Worm (Caenorhabditis elegans) whole organism, L2 larva: ENCODE measurements around the gene C06B3.1.

Source experiments
- F13H6.1 ChIP-seq: sonication (generic microtip); optimal IDR thresholded peaks from 2 replicates; lab custom pipeline; 2016; ENCODE audit warnings: missing genetic modification characterization, missing compliant biosample characterization
- ZK546.5 ChIP-seq: sonication (generic microtip); optimal IDR thresholded peaks from 2 replicates; lab custom pipeline; 2017; ENCODE audit warnings: missing biosample characterization, missing genetic modification characterization
- alr-1 ChIP-seq: fragments of 150-350 bp; optimal IDR thresholded peaks from 2 replicates; lab custom pipeline; 2014; ENCODE audit warnings: missing biosample characterization, missing genetic modification characterization
- aly-2 ChIP-seq: fragments of 150-350 bp; optimal IDR thresholded peaks from 2 replicates; lab custom pipeline; 2014; ENCODE audit warnings: missing biosample characterization, missing genetic modification characterization
- blmp-1 ChIP-seq: sonication (generic microtip); optimal IDR thresholded peaks from 2 replicates; lab custom pipeline; 2017; ENCODE audit warnings: missing genetic modification characterization, mild to moderate bottlenecking, missing compliant biosample characterization, antibody characterized with exemption, moderate library complexity; ENCODE audit not compliant: insufficient read depth
- ceh-16 ChIP-seq: fragments of 150-350 bp; optimal IDR thresholded peaks from 2 replicates; lab custom pipeline; 2014; ENCODE audit warnings: missing biosample characterization, missing genetic modification characterization
- ceh-82 ChIP-seq: fragments of 150-350 bp; optimal IDR thresholded peaks from 2 replicates; lab custom pipeline; 2014; ENCODE audit warnings: missing biosample characterization, missing genetic modification characterization
- crh-2 ChIP-seq: sonication (generic microtip); optimal IDR thresholded peaks from 2 replicates; lab custom pipeline; 2017; ENCODE audit warnings: missing biosample characterization, missing genetic modification characterization
- dmd-4 ChIP-seq: sonication (generic microtip); optimal IDR thresholded peaks from 2 replicates; lab custom pipeline; 2017; ENCODE audit warnings: missing biosample characterization, missing genetic modification characterization
- elt-3 ChIP-seq: sonication (generic microtip); optimal IDR thresholded peaks from 2 replicates; lab custom pipeline; 2017; ENCODE audit warnings: missing biosample characterization, missing genetic modification characterization
- fos-1 ChIP-seq: fragments of 150-350 bp; optimal IDR thresholded peaks from 2 replicates; lab custom pipeline; 2014; ENCODE audit warnings: missing biosample characterization, missing genetic modification characterization
- lin-11 ChIP-seq: fragments of 150-350 bp; sonication (generic microtip); optimal IDR thresholded peaks from 2 replicates; lab custom pipeline; 2014; ENCODE audit warnings: missing biosample characterization, missing genetic modification characterization, inconsistent platforms, mixed read lengths
- lsy-2 ChIP-seq, 2 experiments: fragments of 150-350 bp in 1 of 2; sonication (generic microtip) in 1 of 2; optimal IDR thresholded peaks; 2 replicates each; lab custom pipeline; 2014 to 2017; ENCODE audit warnings: missing biosample characterization in 2 of 2, missing genetic modification characterization in 2 of 2
- mab-5 ChIP-seq: fragments of 150-350 bp; optimal IDR thresholded peaks from 2 replicates; lab custom pipeline; 2014; ENCODE audit warnings: missing biosample characterization, missing genetic modification characterization
- mdl-1 ChIP-seq, 2 experiments: fragments of 150-350 bp in 1 of 2; sonication (generic microtip) in 1 of 2; optimal IDR thresholded peaks; 2 replicates each; lab custom pipeline; 2017; ENCODE audit warnings: missing biosample characterization in 2 of 2, missing genetic modification characterization in 2 of 2
- nhr-10 ChIP-seq: sonication (generic microtip); optimal IDR thresholded peaks from 2 replicates; lab custom pipeline; 2017; ENCODE audit warnings: missing biosample characterization, missing genetic modification characterization
- nhr-11 ChIP-seq: fragments of 150-350 bp; optimal IDR thresholded peaks from 2 replicates; lab custom pipeline; 2014; ENCODE audit warnings: missing biosample characterization, missing genetic modification characterization
- nhr-12 ChIP-seq: fragments of 150-350 bp; optimal IDR thresholded peaks from 2 replicates; lab custom pipeline; 2014; ENCODE audit warnings: missing biosample characterization, missing genetic modification characterization
- nhr-129 ChIP-seq: fragments of 150-350 bp; optimal IDR thresholded peaks from 2 replicates; lab custom pipeline; 2014; ENCODE audit warnings: missing biosample characterization, missing genetic modification characterization
- nhr-21 ChIP-seq: fragments of 150-350 bp; optimal IDR thresholded peaks from 2 replicates; lab custom pipeline; 2014; ENCODE audit warnings: missing biosample characterization, missing genetic modification characterization
- nhr-237 ChIP-seq: fragments of 150-350 bp; optimal IDR thresholded peaks from 2 replicates; lab custom pipeline; 2014; ENCODE audit warnings: missing biosample characterization, missing genetic modification characterization
- nhr-25 ChIP-seq: fragments of 150-350 bp; sonication (generic microtip); optimal IDR thresholded peaks from 3 replicates; lab custom pipeline; 2014; ENCODE audit warnings: missing biosample characterization, missing genetic modification characterization
- nhr-6 ChIP-seq: fragments of 150-350 bp; optimal IDR thresholded peaks from 2 replicates; lab custom pipeline; 2014; ENCODE audit warnings: missing biosample characterization, missing genetic modification characterization
- nhr-77 ChIP-seq: fragments of 150-350 bp; optimal IDR thresholded peaks from 2 replicates; lab custom pipeline; 2014; ENCODE audit warnings: missing biosample characterization, missing genetic modification characterization
- peb-1 ChIP-seq: fragments of 150-350 bp; optimal IDR thresholded peaks from 2 replicates; lab custom pipeline; 2014; ENCODE audit warnings: missing biosample characterization, missing genetic modification characterization
- sem-4 ChIP-seq: fragments of 150-350 bp; optimal IDR thresholded peaks from 2 replicates; lab custom pipeline; 2014; ENCODE audit warnings: missing biosample characterization, missing genetic modification reagents, missing genetic modification characterization
- skn-1 ChIP-seq: sonication (generic microtip); optimal IDR thresholded peaks from 2 replicates; lab custom pipeline; 2017; ENCODE audit warnings: missing biosample characterization, missing genetic modification characterization
- snpc-4 ChIP-seq: fragments of 150-350 bp; optimal IDR thresholded peaks from 2 replicates; lab custom pipeline; 2014; ENCODE audit warnings: missing biosample characterization, missing genetic modification characterization
- unc-39 ChIP-seq: fragments of 150-350 bp; optimal IDR thresholded peaks from 2 replicates; lab custom pipeline; 2014; ENCODE audit warnings: missing biosample characterization, missing genetic modification characterization
- unc-55 ChIP-seq: fragments of 150-350 bp; sonication (generic microtip); optimal IDR thresholded peaks from 3 replicates; lab custom pipeline; 2014; ENCODE audit warnings: missing biosample characterization, missing genetic modification reagents, missing genetic modification characterization
- unc-62 ChIP-seq: fragments of 150-350 bp; optimal IDR thresholded peaks from 2 replicates; lab custom pipeline; 2014; ENCODE audit warnings: missing biosample characterization, missing genetic modification reagents, missing genetic modification characterization
- zag-1 ChIP-seq: fragments of 150-350 bp; optimal IDR thresholded peaks from 2 replicates; lab custom pipeline; 2014; ENCODE audit warnings: missing biosample characterization, missing genetic modification characterization
- ztf-1 ChIP-seq: fragments of 200-800 bp; sonication (Bioruptor generic); conservative IDR thresholded peaks from 2 replicates; pipeline ENCODE4 v1.3.6; 2022; ENCODE audit warnings: missing genetic modification characterization, missing compliant biosample characterization
- ztf-4 ChIP-seq: fragments of 150-350 bp; optimal IDR thresholded peaks from 2 replicates; lab custom pipeline; 2014; ENCODE audit warnings: missing biosample characterization, missing genetic modification characterization

The C06B3.1 gene

DNA sequence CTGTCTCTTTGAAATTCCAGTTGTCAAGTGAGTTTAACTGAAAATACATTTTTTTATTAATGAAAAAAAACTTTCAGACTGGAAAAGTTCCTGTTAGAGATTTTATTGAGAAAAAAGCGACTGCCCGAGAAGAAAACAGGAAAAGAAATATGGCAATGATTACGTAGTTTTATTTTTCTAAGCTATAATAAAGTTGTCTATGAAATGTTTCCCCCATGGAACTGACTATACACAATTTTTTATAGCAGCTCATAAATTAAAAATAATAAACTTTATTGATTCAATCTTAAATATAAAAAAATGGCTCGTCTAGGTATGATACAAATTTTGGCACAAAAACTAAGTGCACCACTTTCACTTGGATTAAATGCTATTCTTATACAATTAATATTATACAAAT lies at the start of gene C06B3.1:
Gene C06B3.1 (plus strand): TSS at position 301 of the 400 bp plus-strand sequence.
- TF ChIP-seq nhr-12 (tag; lab: Kevin White, UChicago) = no peak

DNA sequence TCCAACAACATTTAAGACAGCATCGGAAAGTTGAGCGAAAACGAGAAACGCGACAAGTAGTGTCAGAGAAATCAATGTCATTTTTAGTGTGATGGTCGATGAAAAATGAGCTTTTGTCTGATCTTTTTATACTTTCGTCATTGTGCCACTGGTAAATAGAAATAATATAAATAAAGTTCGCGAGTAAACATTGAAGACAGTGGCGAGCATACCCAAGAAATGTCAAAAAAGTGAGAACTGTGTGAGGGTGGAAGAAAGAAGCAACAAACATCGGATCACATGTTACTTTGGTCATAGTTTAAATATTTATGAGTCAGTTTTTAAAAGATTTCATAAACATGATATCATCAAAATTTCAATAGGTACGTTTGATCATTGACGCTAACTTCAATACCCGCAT lies 48.3 kb upstream of the C06B3.1 start, which contains the start of gene ttr-21:
Gene ttr-21 (minus strand): TSS at position 100 of the 400 bp plus-strand sequence.
- TF ChIP-seq nhr-10 = no peak
- peak; percentile 10 for TF ChIP-seq F13H6.1

DNA sequence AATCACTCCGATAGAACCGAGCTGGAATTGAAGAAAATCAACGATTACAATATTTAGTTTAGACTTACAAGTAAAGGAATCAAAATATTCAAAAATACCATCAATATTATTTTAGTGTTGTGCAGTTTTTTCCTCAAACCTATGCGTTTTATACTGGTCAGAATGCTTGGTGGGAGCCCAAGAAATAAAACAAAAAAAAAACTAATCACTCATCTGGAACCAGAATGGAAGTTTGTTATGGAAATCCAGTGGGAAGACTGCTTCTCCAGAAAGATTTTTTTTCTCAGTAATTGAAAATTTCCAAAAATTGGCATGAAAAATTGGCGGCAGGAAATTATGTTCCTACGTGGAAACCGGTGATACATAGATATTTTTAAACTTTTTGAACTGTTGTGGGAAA lies 46.2 kb upstream of the C06B3.1 start, which contains the start of gene srx-134:
Gene srx-134 (minus strand): TSS at position 101 of the 400 bp plus-strand sequence.
- no peak for TF ChIP-seq unc-55 (GFP tag; lab: Kevin White, UChicago)
- TF ChIP-seq nhr-10 = no peak
- TF ChIP-seq nhr-77 (tag; lab: Kevin White, UChicago) = no peak
- TF ChIP-seq mab-5 = no peak
- no peak for TF ChIP-seq nhr-11 (tag; lab: Kevin White, UChicago)
- TF ChIP-seq crh-2 (tag; lab: Kevin White, UChicago) = no peak
- TF ChIP-seq snpc-4 (tag; lab: Kevin White, UChicago) = no peak
- no peak for TF ChIP-seq sem-4 (tag; lab: Kevin White, UChicago)
- no peak for TF ChIP-seq ZK546.5 (tag; lab: Kevin White, UChicago)
- TF ChIP-seq dmd-4 (tag; lab: Kevin White, UChicago) = no peak
- no peak for TF ChIP-seq unc-62 (GFP tag; lab: Kevin White, UChicago)
- no peak for TF ChIP-seq nhr-129 (tag; lab: Kevin White, UChicago)
- TF ChIP-seq ztf-1 = no peak
- no peak for TF ChIP-seq ceh-82 (tag; lab: Kevin White, UChicago)
- no peak for TF ChIP-seq aly-2 (tag; lab: Kevin White, UChicago)
- TF ChIP-seq nhr-6 (tag; lab: Kevin White, UChicago) = no peak
- no peak for TF ChIP-seq peb-1
- TF ChIP-seq elt-3 (tag; lab: Kevin White, UChicago) = no peak

DNA sequence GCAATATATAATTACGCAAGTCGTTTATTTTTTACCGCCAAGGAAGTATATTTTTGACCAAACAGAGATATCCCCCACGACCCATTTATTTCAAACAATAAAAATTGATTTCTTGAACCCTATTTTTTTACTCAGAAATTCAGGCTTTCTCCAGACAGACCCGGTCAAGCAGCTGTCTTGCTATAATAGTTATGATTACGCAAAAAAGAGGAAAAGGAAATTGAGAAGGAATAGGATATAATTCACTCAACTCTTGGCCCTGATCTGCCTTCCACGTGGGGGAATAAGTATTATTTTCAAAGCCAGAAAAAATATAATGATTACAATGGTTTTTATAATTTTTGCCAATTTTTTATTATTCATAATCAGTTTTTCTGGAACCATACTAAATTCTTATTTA lies 45.5 kb upstream of the C06B3.1 start, which contains the start of gene srx-136:
Gene srx-136 (plus strand): TSS at position 301 of the 400 bp plus-strand sequence.
- TF ChIP-seq alr-1 (tag; lab: Kevin White, UChicago) (no peak), nhr-129 (tag; lab: Kevin White, UChicago) (no peak), nhr-25 (tag; lab: Kevin White, UChicago) (no peak), nhr-237 (tag; lab: Kevin White, UChicago) (no peak), ZK546.5 (tag; lab: Kevin White, UChicago) (no peak), nhr-10 (no peak), nhr-6 (tag; lab: Kevin White, UChicago) (no peak), lin-11 (no peak), ceh-82 (tag; lab: Kevin White, UChicago) (no peak), nhr-11 (tag; lab: Kevin White, UChicago) (no peak), snpc-4 (tag; lab: Kevin White, UChicago) (no peak), blmp-1 (tag; lab: Kevin White, UChicago) (no peak), mdl-1 (tag; optimal IDR thresholded peaks at IDR 0.05; lab: Kevin White, UChicago) (no peak)

DNA sequence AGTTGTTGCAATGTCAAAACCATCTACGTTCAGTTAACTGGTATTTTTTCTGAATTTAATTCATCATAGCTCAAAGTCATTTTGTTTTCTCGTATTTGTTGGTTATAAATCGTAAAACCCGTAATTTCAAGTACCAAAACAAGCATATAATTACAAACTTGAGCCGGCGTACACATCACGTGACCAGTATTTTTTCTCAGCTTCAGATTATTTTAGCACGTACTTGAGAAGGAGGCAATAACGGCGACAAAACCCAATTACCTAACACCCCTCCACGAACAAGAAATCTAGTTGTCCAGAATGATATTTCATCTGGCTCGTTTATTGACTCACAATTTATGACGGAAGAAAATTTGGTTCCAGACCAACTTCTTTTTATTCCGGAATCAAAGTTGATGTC lies 43.7 kb upstream of the C06B3.1 start, which contains the start of gene srx-135:
Gene srx-135 (plus strand): TSS at position 301 of the 400 bp plus-strand sequence.
- TF ChIP-seq ztf-4 (tag; lab: Kevin White, UChicago) (no peak), nhr-237 (tag; lab: Kevin White, UChicago) (no peak), nhr-10 (no peak), fos-1 (no peak), unc-39 (no peak), ceh-16 (tag; lab: Kevin White, UChicago) (no peak), nhr-21 (no peak), ceh-82 (tag; lab: Kevin White, UChicago) (no peak), dmd-4 (tag; lab: Kevin White, UChicago) (no peak), skn-1 (tag; lab: Kevin White, UChicago) (no peak), nhr-6 (tag; lab: Kevin White, UChicago) (no peak)

DNA sequence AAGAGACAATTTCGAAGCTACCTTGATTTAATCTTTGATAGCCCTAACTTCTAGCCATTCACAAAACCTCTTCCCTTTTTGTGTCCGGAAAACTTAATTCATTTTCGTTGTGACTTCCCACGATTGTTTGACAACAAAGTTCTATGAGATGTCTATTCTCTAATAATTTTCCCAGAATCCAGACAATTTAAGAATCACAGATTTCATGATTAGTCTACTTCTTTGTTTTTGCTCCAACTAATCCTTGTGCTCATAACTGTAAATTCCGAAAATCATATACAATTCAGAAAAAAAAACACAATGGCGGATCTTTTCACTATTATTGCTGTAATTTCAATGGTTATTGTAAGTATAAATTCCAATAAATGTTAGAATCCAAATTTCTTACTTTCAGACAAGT lies 40.1 kb upstream of the C06B3.1 start, which contains the start of gene srx-137:
Gene srx-137 (plus strand): TSS at position 301 of the 400 bp plus-strand sequence.
- TF ChIP-seq lsy-2 (tag; optimal IDR thresholded peaks at IDR 0.05; lab: Kevin White, UChicago) (no peak), ztf-4 (tag; lab: Kevin White, UChicago) (no peak), zag-1 (no peak), lin-11 (no peak), nhr-237 (tag; lab: Kevin White, UChicago) (no peak), elt-3 (tag; lab: Kevin White, UChicago) (no peak), aly-2 (tag; lab: Kevin White, UChicago) (no peak)
